Worm (Caenorhabditis elegans) whole organism, young adult: ENCODE data around the gene sds-22.

Experiments
- B0019.2 ChIP-seq: fragments of 200-800 bp; sonication (Bioruptor generic); conservative IDR thresholded peaks from 2 replicates; pipeline ENCODE4 v1.3.6; 2022; ENCODE audit warnings: missing genetic modification reagents, missing genetic modification characterization, missing compliant biosample characterization
- B0336.3 ChIP-seq: fragments of 200-800 bp; sonication (Bioruptor generic); IDR thresholded peaks from 2 replicates; pipeline ENCODE4 v1.3.6; 2022; ENCODE audit warnings: missing genetic modification characterization, missing compliant biosample characterization
- C06A6.2 ChIP-seq: fragments of 200-800 bp; sonication (Bioruptor generic); conservative IDR thresholded peaks from 2 replicates; pipeline ENCODE4 v1.3.6; 2022; ENCODE audit warnings: missing genetic modification characterization, missing compliant biosample characterization
- C17E4.6 ChIP-seq: fragments of 200-800 bp; sonication (Bioruptor generic); IDR thresholded peaks from 2 replicates; pipeline ENCODE4 v1.3.6; 2022; ENCODE audit warnings: missing genetic modification reagents, missing genetic modification characterization, missing compliant biosample characterization
- K12H6.12 ChIP-seq: fragments of 200-800 bp; sonication (Bioruptor generic); optimal IDR thresholded peaks from 2 replicates; lab custom pipeline; 2018; ENCODE audit warnings: mild to moderate bottlenecking, missing genetic modification characterization, missing compliant biosample characterization
- Y79H2A.3 ChIP-seq: fragments of 200-800 bp; sonication (Bioruptor generic); conservative IDR thresholded peaks from 2 replicates; pipeline ENCODE4 v1.3.6; 2022; ENCODE audit warnings: missing genetic modification reagents, missing genetic modification characterization, missing compliant biosample characterization
- ZK185.1 ChIP-seq: sonication (generic microtip); optimal IDR thresholded peaks from 2 replicates; lab custom pipeline; 2016; ENCODE audit warnings: mild to moderate bottlenecking, missing genetic modification characterization, missing compliant biosample characterization; ENCODE audit not compliant: poor library complexity, severe bottlenecking
- aptf-2 ChIP-seq: fragments of 200-800 bp; sonication (Bioruptor generic); conservative IDR thresholded peaks from 2 replicates; pipeline ENCODE4 v1.3.6; 2022; ENCODE audit warnings: missing genetic modification reagents, missing genetic modification characterization, missing compliant biosample characterization
- aptf-3 ChIP-seq: fragments of 200-800 bp; sonication (Bioruptor generic); IDR thresholded peaks from 2 replicates; pipeline ENCODE4 v1.3.6; 2022; ENCODE audit warnings: missing genetic modification characterization, missing compliant biosample characterization
- athp-1 ChIP-seq: sonication (generic microtip); optimal IDR thresholded peaks from 2 replicates; lab custom pipeline; 2017; ENCODE audit warnings: mild to moderate bottlenecking, missing genetic modification characterization, missing compliant biosample characterization
- attf-5 ChIP-seq: fragments of 200-800 bp; sonication (Bioruptor generic); optimal IDR thresholded peaks from 2 replicates; lab custom pipeline; 2018; ENCODE audit warnings: mild to moderate bottlenecking, missing genetic modification characterization, missing compliant biosample characterization
- bed-2 ChIP-seq: fragments of 200-800 bp; sonication (Bioruptor generic); IDR thresholded peaks from 2 replicates; pipeline ENCODE4 v1.3.6; 2022; ENCODE audit warnings: missing genetic modification reagents, missing genetic modification characterization, missing compliant biosample characterization
- ceh-100 ChIP-seq: fragments of 200-800 bp; sonication (Bioruptor generic); IDR thresholded peaks from 2 replicates; pipeline ENCODE4 v1.3.6; 2022; ENCODE audit warnings: missing genetic modification reagents, missing genetic modification characterization, missing compliant biosample characterization
- ceh-27 ChIP-seq: fragments of 200-800 bp; sonication (Bioruptor generic); optimal IDR thresholded peaks from 2 replicates; lab custom pipeline; 2018; ENCODE audit warnings: mild to moderate bottlenecking, missing genetic modification characterization, moderate library complexity, missing compliant biosample characterization
- ceh-79 ChIP-seq: sonication (generic microtip); optimal IDR thresholded peaks from 2 replicates; lab custom pipeline; 2017; ENCODE audit warnings: mild to moderate bottlenecking, missing genetic modification characterization, missing compliant biosample characterization
- ceh-91 ChIP-seq: fragments of 200-800 bp; sonication (Bioruptor generic); IDR thresholded peaks from 2 replicates; pipeline ENCODE4 v1.3.6; 2022; ENCODE audit warnings: missing genetic modification reagents, missing genetic modification characterization, missing compliant biosample characterization
- dpff-1 ChIP-seq: sonication (generic microtip); optimal IDR thresholded peaks from 2 replicates; lab custom pipeline; 2017; ENCODE audit warnings: mild to moderate bottlenecking, missing genetic modification characterization, missing compliant biosample characterization
- efl-1 ChIP-seq: fragments of 150-350 bp; optimal IDR thresholded peaks from 2 replicates; lab custom pipeline; 2014; ENCODE audit warnings: missing biosample characterization, missing genetic modification reagents, missing genetic modification characterization
- egl-18 ChIP-seq: fragments of 200-800 bp; sonication (Bioruptor generic); IDR thresholded peaks from 2 replicates; pipeline ENCODE4 v1.3.6; 2022; ENCODE audit warnings: missing genetic modification reagents, missing genetic modification characterization, missing compliant biosample characterization
- gei-17 ChIP-seq: fragments of 200-800 bp; sonication (Bioruptor generic); optimal IDR thresholded peaks from 2 replicates; lab custom pipeline; 2018; ENCODE audit warnings: mild to moderate bottlenecking, missing genetic modification characterization, missing compliant biosample characterization
- hmg-1.2 ChIP-seq: fragments of 200-800 bp; sonication (Bioruptor generic); IDR thresholded peaks from 2 replicates; pipeline ENCODE4 v1.3.6; 2022; ENCODE audit warnings: missing genetic modification reagents, missing genetic modification characterization, missing compliant biosample characterization
- let-526 ChIP-seq: fragments of 200-800 bp; sonication (Bioruptor generic); IDR thresholded peaks from 2 replicates; pipeline ENCODE4 v1.3.6; 2022; ENCODE audit warnings: missing genetic modification reagents, missing genetic modification characterization, missing compliant biosample characterization
- lin-26 ChIP-seq: fragments of 200-800 bp; sonication (Bioruptor generic); IDR thresholded peaks from 2 replicates; pipeline ENCODE4 v1.3.6; 2022; ENCODE audit warnings: missing genetic modification reagents, missing genetic modification characterization, missing compliant biosample characterization
- lin-40 ChIP-seq: sonication (generic microtip); optimal IDR thresholded peaks from 2 replicates; lab custom pipeline; 2016; ENCODE audit warnings: missing genetic modification characterization, mild to moderate bottlenecking, missing compliant biosample characterization, missing genotype, missing genetic modification reagents
- nfya-1 ChIP-seq: sonication (generic microtip); optimal IDR thresholded peaks from 2 replicates; lab custom pipeline; 2017; ENCODE audit warnings: antibody characterized with exemption, missing compliant biosample characterization, missing genetic modification characterization, borderline replicate concordance; ENCODE audit not compliant: insufficient read depth
- nfyb-1 ChIP-seq: fragments of 200-800 bp; sonication (Bioruptor generic); IDR thresholded peaks from 2 replicates; pipeline ENCODE4 v1.3.6; 2022; ENCODE audit warnings: missing genetic modification reagents, missing genetic modification characterization, missing compliant biosample characterization
- nhr-80 ChIP-seq: sonication (generic microtip); optimal IDR thresholded peaks from 2 replicates; lab custom pipeline; 2016; ENCODE audit warnings: missing genetic modification characterization, missing compliant biosample characterization
- rec-8 ChIP-seq, 2 experiments: sonication (generic microtip); optimal IDR thresholded peaks; 2 replicates each; lab custom pipeline; 2016; ENCODE audit warnings: mild to moderate bottlenecking in 2 of 2, missing genetic modification characterization in 2 of 2, missing genetic modification reagents in 2 of 2, missing genotype in 2 of 2, missing biosample characterization in 1 of 2, missing compliant biosample characterization in 1 of 2, moderate library complexity in 1 of 2
- somi-1 ChIP-seq: fragments of 200-800 bp; sonication (Bioruptor generic); optimal IDR thresholded peaks from 2 replicates; lab custom pipeline; 2018; ENCODE audit warnings: mild to moderate bottlenecking, missing genetic modification characterization, missing compliant biosample characterization
- sptf-2 ChIP-seq: fragments of 200-800 bp; sonication (Bioruptor generic); optimal IDR thresholded peaks from 2 replicates; lab custom pipeline; 2018; ENCODE audit warnings: mild to moderate bottlenecking, missing genetic modification characterization, missing compliant biosample characterization
- unc-130 ChIP-seq: sonication (generic microtip); optimal IDR thresholded peaks from 2 replicates; lab custom pipeline; 2016; ENCODE audit warnings: missing genetic modification reagents, missing genetic modification characterization, missing compliant biosample characterization
- zfh-2 ChIP-seq: fragments of 200-800 bp; sonication (Bioruptor generic); conservative IDR thresholded peaks from 2 replicates; pipeline ENCODE4 v1.3.6; 2022; ENCODE audit warnings: missing genetic modification reagents, missing genetic modification characterization, missing compliant biosample characterization
- zim-3 ChIP-seq: sonication (generic microtip); optimal IDR thresholded peaks from 2 replicates; lab custom pipeline; 2017; ENCODE audit warnings: mild to moderate bottlenecking, missing genetic modification characterization, moderate library complexity, missing compliant biosample characterization
- ztf-3 ChIP-seq: fragments of 200-800 bp; sonication (Bioruptor generic); optimal IDR thresholded peaks from 2 replicates; lab custom pipeline; 2018; ENCODE audit warnings: mild to moderate bottlenecking, missing genetic modification characterization, missing compliant biosample characterization
- ztf-6 ChIP-seq: fragments of 200-800 bp; sonication (Bioruptor generic); IDR thresholded peaks from 2 replicates; pipeline ENCODE4 v1.3.6; 2022; ENCODE audit warnings: missing genetic modification reagents, missing genetic modification characterization, missing compliant biosample characterization

The sds-22 gene

DNA sequence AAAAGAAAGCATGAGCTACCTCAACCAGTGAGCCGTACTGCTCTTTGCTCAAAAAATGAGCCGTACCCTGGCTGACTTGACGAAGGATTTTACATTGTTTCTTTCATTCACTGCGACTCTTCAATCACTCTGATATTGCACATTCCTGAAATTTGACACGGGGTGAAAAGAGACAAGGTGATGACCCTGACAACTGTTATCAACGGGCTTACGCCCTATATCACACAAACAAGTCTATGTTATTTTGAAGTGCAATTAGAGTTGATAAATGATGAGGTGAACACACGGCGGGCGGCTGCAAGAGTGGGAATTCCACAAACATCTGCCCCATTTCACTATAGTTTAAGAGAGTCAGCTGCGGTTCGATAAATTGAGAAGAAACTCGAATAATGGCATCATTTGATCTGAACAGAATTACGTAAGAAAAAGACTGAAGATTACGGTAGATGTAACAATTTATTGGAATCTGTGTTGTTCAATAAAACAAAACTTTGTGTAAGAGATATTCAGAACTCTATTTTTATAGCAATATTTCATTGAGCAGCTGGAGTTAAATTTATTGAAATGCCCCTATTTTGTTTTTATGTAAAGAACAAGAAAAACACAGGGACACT lies 21.5 kb upstream of the sds-22 start:
- no peak for TF ChIP-seq zim-3 (tag; lab: Kevin White, UChicago)
- TF ChIP-seq nfya-1 (tag; lab: Kevin White, UChicago) = no peak
- TF ChIP-seq somi-1 (GFP tag; lab: Kevin White, UChicago) = peak; percentile 40
- TF ChIP-seq K12H6.12 (tag; lab: Kevin White, UChicago) = peak; percentile 61
- 0 out of 2 replicates have a peak, but pooled peaks have one; percentile 7 for TF ChIP-seq nfyb-1 (GFP tag; lab: Robert Waterston, UW)
- TF ChIP-seq, all 124 proteins: peak for 3

ce11 chrII:7838661-7839060 lies 19.5 kb upstream of the sds-22 start:
- no peak for TF ChIP-seq nfya-1 (tag; lab: Kevin White, UChicago)
- peak; percentile 76 for TF ChIP-seq hmg-1.2 (GFP tag; lab: Robert Waterston, UW)

DNA sequence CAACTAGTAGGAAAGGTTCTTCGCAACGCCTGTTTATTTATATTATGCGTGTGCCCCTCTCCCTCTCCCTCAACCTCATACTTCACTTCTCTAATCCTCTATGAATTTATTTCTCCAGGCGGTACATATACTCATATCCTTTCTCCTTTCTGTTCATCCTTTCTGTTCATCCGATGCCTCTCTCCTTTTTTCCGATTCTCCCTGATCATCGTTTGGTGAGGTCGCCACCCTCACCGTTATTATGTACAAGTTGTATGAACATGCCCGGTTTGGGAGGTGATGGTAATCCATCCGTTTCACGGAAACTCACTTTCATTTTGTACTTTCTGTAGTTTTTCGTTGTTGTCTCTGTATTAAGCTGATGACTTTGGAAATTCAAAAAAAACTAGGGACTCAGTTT lies 18.5 kb upstream of the sds-22 start:
- TF ChIP-seq unc-130 (GFP tag; lab: Kevin White, UChicago) (no peak), athp-1 (tag; lab: Kevin White, UChicago) (no peak), B0019.2 (GFP tag; lab: Robert Waterston, UW) (no peak), zfh-2 (GFP tag; lab: Robert Waterston, UW) (no peak), let-526 (no peak), aptf-2 (no peak)

DNA sequence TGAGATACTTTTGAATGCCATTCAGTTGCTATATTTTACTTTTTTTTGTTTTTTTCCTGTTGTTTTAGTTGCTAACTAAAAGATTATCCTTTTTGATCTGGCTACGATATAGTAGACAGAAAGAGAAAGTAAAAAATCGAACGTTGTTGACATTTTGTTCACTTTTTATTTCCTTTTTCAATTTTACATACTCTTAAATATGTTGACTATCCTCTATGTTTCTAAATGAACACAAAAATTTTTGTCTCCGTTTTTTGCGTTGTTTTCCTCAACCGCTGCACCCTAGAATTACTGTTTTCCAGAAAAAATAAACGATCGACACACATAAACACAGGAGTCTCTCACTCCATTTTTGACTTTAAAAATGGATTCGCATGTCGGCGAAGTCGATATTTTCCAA lies 16.1 kb upstream of the sds-22 start, which contains the start of gene klp-3:
Gene klp-3 (plus strand): TSS at position 301 of the 400 bp plus-strand sequence.
- TF ChIP-seq lin-26 (GFP tag; lab: Robert Waterston, UW) (no peak), gei-17 (GFP tag; lab: Kevin White, UChicago) (no peak), B0336.3 (GFP tag; lab: Robert Waterston, UW) (no peak), rec-8 (tag; optimal IDR thresholded peaks at IDR 0.05; lab: Kevin White, UChicago) (no peak), ZK185.1 (tag; lab: Kevin White, UChicago) (no peak)

DNA sequence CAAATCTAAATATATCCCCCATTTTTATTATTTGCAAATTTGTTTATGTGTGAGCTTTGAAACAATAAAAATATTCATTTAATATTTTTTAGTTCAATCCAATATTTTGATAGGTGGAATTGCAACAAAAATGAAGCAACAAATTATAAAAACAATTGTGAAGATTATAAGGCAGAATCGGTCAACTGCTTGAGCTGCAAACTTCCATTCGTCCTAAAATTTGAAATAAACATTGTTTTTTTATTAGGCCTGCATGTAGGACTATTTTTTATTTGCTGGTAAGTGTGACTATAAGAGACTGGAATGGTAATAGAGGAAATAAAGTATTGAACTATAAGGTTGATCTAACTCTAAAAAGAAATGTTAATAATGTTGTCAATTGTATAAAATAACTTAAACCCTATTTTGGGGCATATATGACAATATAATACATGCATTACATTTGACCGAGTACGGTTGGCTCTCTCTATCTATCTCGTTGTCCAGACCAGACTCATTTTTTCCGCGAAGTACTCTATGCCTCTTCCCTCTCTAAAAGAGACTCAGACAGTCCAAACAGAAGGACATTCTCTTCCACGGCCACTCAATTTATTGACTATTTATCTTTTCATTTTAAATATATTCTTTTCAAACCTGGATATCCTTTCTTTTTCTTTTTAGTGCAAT lies 12.5 kb upstream of the sds-22 start, which contains the start of gene T09A5.4:
Gene T09A5.4 (plus strand): TSS at position 616 of the 666 bp plus-strand sequence.
- no peak for TF ChIP-seq lin-40 (tag; lab: Kevin White, UChicago)
- no peak for TF ChIP-seq nhr-80 (tag; lab: Kevin White, UChicago)
- TF ChIP-seq Y79H2A.3 (GFP tag; lab: Robert Waterston, UW) = no peak

- TF ChIP-seq sptf-2 (GFP tag; lab: Kevin White, UChicago) (no peak), gei-17 (GFP tag; lab: Kevin White, UChicago) (no peak), ztf-3 (GFP tag; lab: Kevin White, UChicago) (no peak), ceh-27 (no peak), egl-18 (GFP tag; lab: Robert Waterston, UW) (no peak), let-526 (no peak), C06A6.2 (GFP tag; lab: Robert Waterston, UW) (no peak), C17E4.6 (GFP tag; lab: Robert Waterston, UW) (no peak), dpff-1 (no peak), efl-1 (no peak), ceh-79 (no peak), ztf-6 (GFP tag; lab: Robert Waterston, UW) (no peak), aptf-3 (no peak), ceh-100 (GFP tag; lab: Robert Waterston, UW) (no peak), attf-5 (GFP tag; lab: Kevin White, UChicago) (no peak), ceh-91 (GFP tag; lab: Robert Waterston, UW) (no peak), bed-2 (GFP tag; lab: Robert Waterston, UW) (no peak)
These were observed 8.5 kb upstream of the sds-22 start, which contains the start of gene acr-7 for ce11 chrII:7849697-7850096. acr-7 (minus strand) TSS chrII:7849797.
